Fruit fly (Drosophila melanogaster): ENCODE data around the gene CG2116.

Gene CG2116

DNA sequence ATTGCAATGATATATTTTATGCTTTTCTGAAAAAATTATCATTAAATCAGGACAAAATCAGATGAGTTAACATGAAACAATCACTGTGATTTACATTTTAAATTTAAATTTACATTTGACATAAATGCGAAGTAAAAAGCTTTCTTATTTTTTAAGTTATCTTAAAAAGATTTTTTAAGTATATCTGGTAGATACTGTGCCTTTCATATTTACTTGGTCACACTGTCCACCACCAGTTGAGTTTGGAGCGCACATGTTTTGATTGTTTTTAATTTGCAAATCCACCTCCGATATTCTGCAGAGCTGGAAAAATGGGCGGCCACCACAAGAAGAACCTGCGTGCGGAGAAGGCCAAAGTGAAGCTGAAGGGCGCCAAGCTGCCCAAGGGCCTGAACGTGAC is 12.8 kb upstream of the CG2116 start, which contains the start of gene CG1575 (continued):
- no peak for TF ChIP-seq pum (GFP tag; optimal IDR thresholded peaks at IDR 0.05)
- no peak for TF ChIP-seq CkIIα-i1 (GFP tag; IDR thresholded peaks at IDR 0.05)
- TF ChIP-seq slou (GFP tag; optimal IDR thresholded peaks at IDR 0.05) = no peak
- no peak for TF ChIP-seq chif (GFP tag; optimal IDR thresholded peaks at IDR 0.05)
- TF ChIP-seq btn (GFP tag; optimal IDR thresholded peaks at IDR 0.05) = no peak
- no peak for TF ChIP-seq CG4730 (GFP tag; IDR thresholded peaks at IDR 0.05)
- no peak for TF ChIP-seq row (GFP tag; IDR thresholded peaks at IDR 0.05)
- no peak for TF ChIP-seq CG42726 (GFP tag; IDR thresholded peaks at IDR 0.05; ENCODE audit: partially characterized antibody)
- no peak for TF ChIP-seq maf-S (GFP tag; optimal IDR thresholded peaks at IDR 0.05)
- no peak for TF ChIP-seq sisA (GFP tag; IDR thresholded peaks at IDR 0.05)
- TF ChIP-seq croc (GFP tag; conservative IDR thresholded peaks at IDR 0.05) = no peak
- no peak for TF ChIP-seq Meics (GFP tag; optimal IDR thresholded peaks at IDR 0.05)
- no peak for TF ChIP-seq CG14050 (GFP tag; IDR thresholded peaks at IDR 0.05)
- no peak for TF ChIP-seq repo (GFP tag; optimal IDR thresholded peaks at IDR 0.05)
- no peak for TF ChIP-seq Pdp1 (GFP tag; optimal IDR thresholded peaks at IDR 0.05)
- no peak for TF ChIP-seq salm (tag; optimal IDR thresholded peaks at IDR 0.05)
- TF ChIP-seq Bgb (GFP tag; IDR thresholded peaks at IDR 0.05; ENCODE audit: partially characterized antibody) = no peak
- TF ChIP-seq ro (GFP tag; IDR thresholded peaks at IDR 0.05) = no peak
- TF ChIP-seq otp (GFP tag; IDR thresholded peaks at IDR 0.05) = no peak
- TF ChIP-seq stwl (tag; optimal IDR thresholded peaks at IDR 0.05) = peak; percentile 97
- TF ChIP-seq mld (GFP tag; IDR thresholded peaks at IDR 0.05; ENCODE audit: partially characterized antibody) = no peak
- no peak for TF ChIP-seq sens-2 (GFP tag; IDR thresholded peaks at IDR 0.05)
- TF ChIP-seq p53 (GFP tag; optimal IDR thresholded peaks at IDR 0.05) = no peak
- no peak for TF ChIP-seq CG3407 (GFP tag; optimal IDR thresholded peaks at IDR 0.05)
- no peak for TF ChIP-seq fru (optimal IDR thresholded peaks at IDR 0.05)
- TF ChIP-seq Adf1 (GFP tag; IDR thresholded peaks at IDR 0.05) = no peak
- TF ChIP-seq CG12659 (GFP tag; optimal IDR thresholded peaks at IDR 0.05) = no peak
- TF ChIP-seq CG15073 (GFP tag; optimal IDR thresholded peaks at IDR 0.05) = no peak
- TF ChIP-seq CG13123 (GFP tag; optimal IDR thresholded peaks at IDR 0.05) = no peak
- no peak for TF ChIP-seq Ravus (GFP tag; IDR thresholded peaks at IDR 0.05)
- TF ChIP-seq Elba2 (GFP tag; optimal IDR thresholded peaks at IDR 0.05) = no peak
- TF ChIP-seq zen2 (GFP tag; IDR thresholded peaks at IDR 0.05; ENCODE audit: partially characterized antibody) = no peak; the same call in 2 of the 3 replicates
- no peak for TF ChIP-seq Dfd (GFP tag; optimal IDR thresholded peaks at IDR 0.05)
- no peak for TF ChIP-seq CG8290 (GFP tag; optimal IDR thresholded peaks at IDR 0.05)
- no peak for TF ChIP-seq CG8290 (tag; optimal IDR thresholded peaks at IDR 0.05)
- TF ChIP-seq disco-r (GFP tag; optimal IDR thresholded peaks at IDR 0.05) = no peak
- no peak for TF ChIP-seq lola (GFP tag; optimal IDR thresholded peaks at IDR 0.05)
- TF ChIP-seq danr (GFP tag; IDR thresholded peaks at IDR 0.05) = no peak
- peak; percentile 67 for TF ChIP-seq E2f2 (GFP tag; IDR thresholded peaks at IDR 0.05)
- TF ChIP-seq sug (tag; optimal IDR thresholded peaks at IDR 0.05) = peak; percentile 23
- no peak for TF ChIP-seq CG13775 (GFP tag; optimal IDR thresholded peaks at IDR 0.05)
- TF ChIP-seq NK7.1 (GFP tag; optimal IDR thresholded peaks at IDR 0.05) = no peak
- no peak for TF ChIP-seq yki (optimal IDR thresholded peaks at IDR 0.05)
- TF ChIP-seq CG9437 (GFP tag; optimal IDR thresholded peaks at IDR 0.05) = no peak
- TF ChIP-seq CG17385 (GFP tag; optimal IDR thresholded peaks at IDR 0.05) = no peak
- no peak for TF ChIP-seq CG6765 (GFP tag; optimal IDR thresholded peaks at IDR 0.05)
- no peak for TF ChIP-seq vvl (GFP tag; IDR thresholded peaks at IDR 0.05)
- no peak for TF ChIP-seq trh (GFP tag; optimal IDR thresholded peaks at IDR 0.05)
- peak; percentile 28 for TF ChIP-seq pzg (GFP tag; optimal IDR thresholded peaks at IDR 0.05)
- TF ChIP-seq Dip3 (GFP tag; optimal IDR thresholded peaks at IDR 0.05) = no peak
- no peak for TF ChIP-seq D19A (tag; optimal IDR thresholded peaks at IDR 0.05)
- no peak for TF ChIP-seq ssp (GFP tag; IDR thresholded peaks at IDR 0.05)
- no peak for TF ChIP-seq CG5180 (GFP tag; optimal IDR thresholded peaks at IDR 0.05)
- TF ChIP-seq CG9797 (GFP tag; optimal IDR thresholded peaks at IDR 0.05) = peak; percentile 35
